Worm (Caenorhabditis elegans) whole organism, young adult: Measurements from ENCODE around the gene srx-62.

Experiments
- B0336.3 ChIP-seq: fragments of 200-800 bp; sonication (Bioruptor generic); IDR thresholded peaks from 2 replicates; pipeline ENCODE4 v1.3.6; 2022; ENCODE audit warnings: missing genetic modification characterization, missing compliant biosample characterization
- C06A6.2 ChIP-seq: fragments of 200-800 bp; sonication (Bioruptor generic); conservative IDR thresholded peaks from 2 replicates; pipeline ENCODE4 v1.3.6; 2022; ENCODE audit warnings: missing genetic modification characterization, missing compliant biosample characterization
- C17E4.6 ChIP-seq: fragments of 200-800 bp; sonication (Bioruptor generic); IDR thresholded peaks from 2 replicates; pipeline ENCODE4 v1.3.6; 2022; ENCODE audit warnings: missing genetic modification reagents, missing genetic modification characterization, missing compliant biosample characterization
- F10E7.11 ChIP-seq: sonication (generic microtip); optimal IDR thresholded peaks from 2 replicates; lab custom pipeline; 2017; ENCODE audit warnings: mild to moderate bottlenecking, missing genetic modification characterization, moderate library complexity, missing compliant biosample characterization
- F57C9.4 ChIP-seq: sonication (generic microtip); optimal IDR thresholded peaks from 2 replicates; lab custom pipeline; 2017; ENCODE audit warnings: mild to moderate bottlenecking, missing genetic modification characterization, missing compliant biosample characterization
- Y56A3A.18 ChIP-seq: fragments of 200-800 bp; sonication (Bioruptor generic); IDR thresholded peaks from 2 replicates; pipeline ENCODE4 v1.3.6; 2022; ENCODE audit warnings: missing genetic modification reagents, missing genetic modification characterization, missing compliant biosample characterization
- Y79H2A.3 ChIP-seq: fragments of 200-800 bp; sonication (Bioruptor generic); conservative IDR thresholded peaks from 2 replicates; pipeline ENCODE4 v1.3.6; 2022; ENCODE audit warnings: missing genetic modification reagents, missing genetic modification characterization, missing compliant biosample characterization
- akir-1 ChIP-seq: fragments of 200-800 bp; sonication (Bioruptor generic); optimal IDR thresholded peaks from 2 replicates; lab custom pipeline; 2018; ENCODE audit warnings: mild to moderate bottlenecking, missing genetic modification characterization, moderate library complexity, missing compliant biosample characterization
- aptf-2 ChIP-seq: fragments of 200-800 bp; sonication (Bioruptor generic); conservative IDR thresholded peaks from 2 replicates; pipeline ENCODE4 v1.3.6; 2022; ENCODE audit warnings: missing genetic modification reagents, missing genetic modification characterization, missing compliant biosample characterization
- aptf-3 ChIP-seq: fragments of 200-800 bp; sonication (Bioruptor generic); IDR thresholded peaks from 2 replicates; pipeline ENCODE4 v1.3.6; 2022; ENCODE audit warnings: missing genetic modification characterization, missing compliant biosample characterization
- cebp-1 ChIP-seq, 2 experiments: fragments of 200-800 bp in 1 of 2; sonication (Bioruptor generic) in 1 of 2; sonication (generic microtip) in 1 of 2; IDR thresholded peaks in 1 of 2; optimal IDR thresholded peaks in 1 of 2; 2 replicates each; pipeline versions ENCODE4 v1.3.6 to Lab custom; 2017 to 2022; ENCODE audit warnings: missing compliant biosample characterization in 2 of 2, missing genetic modification characterization in 2 of 2, mild to moderate bottlenecking in 1 of 2, missing genetic modification reagents in 1 of 2, moderate library complexity in 1 of 2
- ceh-58 ChIP-seq: fragments of 200-800 bp; sonication (Bioruptor generic); IDR thresholded peaks from 2 replicates; pipeline ENCODE4 v1.3.6; 2022; ENCODE audit warnings: missing genetic modification characterization, missing compliant biosample characterization
- ceh-91 ChIP-seq: fragments of 200-800 bp; sonication (Bioruptor generic); IDR thresholded peaks from 2 replicates; pipeline ENCODE4 v1.3.6; 2022; ENCODE audit warnings: missing genetic modification reagents, missing genetic modification characterization, missing compliant biosample characterization
- dpl-1 ChIP-seq: fragments of 150-350 bp; optimal IDR thresholded peaks from 2 replicates; lab custom pipeline; 2014; ENCODE audit warnings: missing biosample characterization, missing genetic modification reagents, missing genetic modification characterization
- efl-1 ChIP-seq: fragments of 150-350 bp; optimal IDR thresholded peaks from 2 replicates; lab custom pipeline; 2014; ENCODE audit warnings: missing biosample characterization, missing genetic modification reagents, missing genetic modification characterization
- egl-18 ChIP-seq: fragments of 200-800 bp; sonication (Bioruptor generic); IDR thresholded peaks from 2 replicates; pipeline ENCODE4 v1.3.6; 2022; ENCODE audit warnings: missing genetic modification reagents, missing genetic modification characterization, missing compliant biosample characterization
- egl-44 ChIP-seq: fragments of 200-800 bp; sonication (Bioruptor generic); IDR thresholded peaks from 2 replicates; pipeline ENCODE4 v1.3.6; 2022; ENCODE audit warnings: missing genetic modification reagents, missing genetic modification characterization, missing compliant biosample characterization
- egrh-3 ChIP-seq: fragments of 200-800 bp; sonication (Bioruptor generic); IDR thresholded peaks from 2 replicates; pipeline ENCODE4 v1.3.6; 2022; ENCODE audit warnings: missing genetic modification reagents, missing genetic modification characterization, missing compliant biosample characterization
- ekl-4 ChIP-seq: fragments of 200-800 bp; sonication (Bioruptor generic); IDR thresholded peaks from 2 replicates; pipeline ENCODE4 v1.3.6; 2022; ENCODE audit warnings: missing genetic modification reagents, missing genetic modification characterization, missing compliant biosample characterization
- ets-4 ChIP-seq: fragments of 200-800 bp; sonication (Bioruptor generic); optimal IDR thresholded peaks from 2 replicates; lab custom pipeline; 2018; ENCODE audit warnings: mild to moderate bottlenecking, missing genetic modification characterization, missing compliant biosample characterization
- him-1 ChIP-seq: sonication (generic microtip); optimal IDR thresholded peaks from 2 replicates; lab custom pipeline; 2016; ENCODE audit warnings: missing genotype, missing genetic modification reagents, missing genetic modification characterization, missing compliant biosample characterization
- hmg-1.2 ChIP-seq: fragments of 200-800 bp; sonication (Bioruptor generic); IDR thresholded peaks from 2 replicates; pipeline ENCODE4 v1.3.6; 2022; ENCODE audit warnings: missing genetic modification reagents, missing genetic modification characterization, missing compliant biosample characterization
- hmg-20 ChIP-seq: fragments of 200-800 bp; sonication (Bioruptor generic); IDR thresholded peaks from 2 replicates; pipeline ENCODE4 v1.3.6; 2022; ENCODE audit warnings: missing genetic modification reagents, missing genetic modification characterization, missing compliant biosample characterization
- lin-35 ChIP-seq, 3 experiments: fragments of 150-350 bp in 2 of 3; sonication (generic microtip) in 1 of 3; optimal IDR thresholded peaks; 2 replicates each; lab custom pipeline; 2014 to 2018; ENCODE audit warnings: missing biosample characterization in 3 of 3, missing genetic modification characterization in 3 of 3, missing genetic modification reagents in 3 of 3
- lin-54 ChIP-seq: fragments of 200-800 bp; sonication (Bioruptor generic); optimal IDR thresholded peaks from 2 replicates; lab custom pipeline; 2018; ENCODE audit warnings: mild to moderate bottlenecking, missing genetic modification characterization, missing compliant biosample characterization
- lsl-1 ChIP-seq: fragments of 200-800 bp; sonication (Bioruptor generic); optimal IDR thresholded peaks from 2 replicates; lab custom pipeline; 2018; ENCODE audit warnings: mild to moderate bottlenecking, missing genetic modification characterization, moderate library complexity, missing compliant biosample characterization
- madf-10 ChIP-seq: sonication (generic microtip); optimal IDR thresholded peaks from 2 replicates; lab custom pipeline; 2016; ENCODE audit warnings: mild to moderate bottlenecking, missing genetic modification characterization, missing compliant biosample characterization
- madf-6 ChIP-seq: fragments of 200-800 bp; sonication (Bioruptor generic); IDR thresholded peaks from 2 replicates; pipeline ENCODE4 v1.3.6; 2022; ENCODE audit warnings: missing genetic modification reagents, missing genetic modification characterization, missing compliant biosample characterization
- madf-8 ChIP-seq: fragments of 200-800 bp; sonication (Bioruptor generic); conservative IDR thresholded peaks from 2 replicates; pipeline ENCODE4 v1.3.6; 2022; ENCODE audit warnings: missing genetic modification reagents, missing genetic modification characterization, missing compliant biosample characterization
- mel-28 ChIP-seq: sonication (generic microtip); optimal IDR thresholded peaks from 2 replicates; lab custom pipeline; 2016; ENCODE audit warnings: borderline replicate concordance, mild to moderate bottlenecking, missing genetic modification characterization, missing compliant biosample characterization
- nfya-1 ChIP-seq: sonication (generic microtip); optimal IDR thresholded peaks from 2 replicates; lab custom pipeline; 2017; ENCODE audit warnings: antibody characterized with exemption, missing compliant biosample characterization, missing genetic modification characterization, borderline replicate concordance; ENCODE audit not compliant: insufficient read depth
- nfyb-1 ChIP-seq: fragments of 200-800 bp; sonication (Bioruptor generic); IDR thresholded peaks from 2 replicates; pipeline ENCODE4 v1.3.6; 2022; ENCODE audit warnings: missing genetic modification reagents, missing genetic modification characterization, missing compliant biosample characterization
- nhr-179 ChIP-seq: sonication (generic microtip); optimal IDR thresholded peaks from 2 replicates; lab custom pipeline; 2016; ENCODE audit warnings: mild to moderate bottlenecking, missing genetic modification characterization, missing compliant biosample characterization
- nhr-27 ChIP-seq: fragments of 200-800 bp; sonication (Bioruptor generic); optimal IDR thresholded peaks from 2 replicates; lab custom pipeline; 2018; ENCODE audit warnings: mild to moderate bottlenecking, missing genetic modification characterization, moderate library complexity, missing compliant biosample characterization
- nhr-80 ChIP-seq: sonication (generic microtip); optimal IDR thresholded peaks from 2 replicates; lab custom pipeline; 2016; ENCODE audit warnings: missing genetic modification characterization, missing compliant biosample characterization
- nhr-90 ChIP-seq: sonication (generic microtip); optimal IDR thresholded peaks from 2 replicates; lab custom pipeline; 2016; ENCODE audit warnings: missing genotype, mild to moderate bottlenecking, missing genetic modification characterization, missing compliant biosample characterization
- rec-8 ChIP-seq, 2 experiments: sonication (generic microtip); optimal IDR thresholded peaks; 2 replicates each; lab custom pipeline; 2016; ENCODE audit warnings: mild to moderate bottlenecking in 2 of 2, missing genetic modification characterization in 2 of 2, missing genetic modification reagents in 2 of 2, missing genotype in 2 of 2, missing biosample characterization in 1 of 2, missing compliant biosample characterization in 1 of 2, moderate library complexity in 1 of 2
- sdz-38 ChIP-seq: sonication (generic microtip); optimal IDR thresholded peaks from 2 replicates; lab custom pipeline; 2016; ENCODE audit warnings: missing genotype, missing genetic modification characterization, missing compliant biosample characterization
- snpc-1.1 ChIP-seq: sonication (generic microtip); optimal IDR thresholded peaks from 2 replicates; lab custom pipeline; 2017; ENCODE audit warnings: missing genetic modification characterization, mild to moderate bottlenecking, missing compliant biosample characterization, antibody characterized with exemption, moderate library complexity, missing genotype, missing genetic modification reagents; ENCODE audit not compliant: insufficient read depth
- somi-1 ChIP-seq: fragments of 200-800 bp; sonication (Bioruptor generic); optimal IDR thresholded peaks from 2 replicates; lab custom pipeline; 2018; ENCODE audit warnings: mild to moderate bottlenecking, missing genetic modification characterization, missing compliant biosample characterization
- tbx-9 ChIP-seq: sonication (generic microtip); optimal IDR thresholded peaks from 2 replicates; lab custom pipeline; 2016; ENCODE audit warnings: borderline replicate concordance, missing genetic modification characterization, inconsistent platforms, missing compliant biosample characterization
- ztf-18 ChIP-seq: sonication (generic microtip); optimal IDR thresholded peaks from 2 replicates; lab custom pipeline; 2016; ENCODE audit warnings: missing genotype, mild to moderate bottlenecking, missing genetic modification characterization, missing compliant biosample characterization
- ztf-6 ChIP-seq: fragments of 200-800 bp; sonication (Bioruptor generic); IDR thresholded peaks from 2 replicates; pipeline ENCODE4 v1.3.6; 2022; ENCODE audit warnings: missing genetic modification reagents, missing genetic modification characterization, missing compliant biosample characterization

The srx-62 gene

DNA sequence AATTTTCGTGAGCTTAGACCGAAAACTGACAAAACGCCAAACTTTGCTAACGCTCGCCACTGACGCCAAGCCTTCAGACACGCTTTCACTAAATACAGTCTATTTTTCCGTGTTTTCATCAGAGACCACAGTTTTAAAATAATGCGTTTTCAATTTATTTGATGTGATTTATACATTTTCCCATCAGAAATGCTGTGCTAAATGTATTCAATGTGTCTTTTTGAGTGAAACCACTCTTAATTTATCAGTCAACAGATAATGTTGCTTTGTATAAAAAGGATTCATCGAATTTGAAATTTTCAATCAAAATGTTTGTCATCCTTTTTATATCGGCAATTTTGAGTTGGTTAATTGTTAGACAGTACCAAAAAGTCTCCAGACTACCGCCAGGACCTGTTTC is 35.6 kb upstream of the srx-62 start, which contains the start of gene cyp-35A4 (continued):
- no peak for TF ChIP-seq dpl-1
- TF ChIP-seq cebp-1 (GFP tag; IDR thresholded peaks at IDR 0.05; lab: Robert Waterston, UW), result no peak
- TF ChIP-seq cebp-1 (tag; optimal IDR thresholded peaks at IDR 0.05; lab: Kevin White, UChicago), result no peak
- no peak for TF ChIP-seq sdz-38 (tag; lab: Kevin White, UChicago)
- TF ChIP-seq nfya-1, result no peak
- no peak for TF ChIP-seq lin-54 (GFP tag; lab: Kevin White, UChicago)

DNA sequence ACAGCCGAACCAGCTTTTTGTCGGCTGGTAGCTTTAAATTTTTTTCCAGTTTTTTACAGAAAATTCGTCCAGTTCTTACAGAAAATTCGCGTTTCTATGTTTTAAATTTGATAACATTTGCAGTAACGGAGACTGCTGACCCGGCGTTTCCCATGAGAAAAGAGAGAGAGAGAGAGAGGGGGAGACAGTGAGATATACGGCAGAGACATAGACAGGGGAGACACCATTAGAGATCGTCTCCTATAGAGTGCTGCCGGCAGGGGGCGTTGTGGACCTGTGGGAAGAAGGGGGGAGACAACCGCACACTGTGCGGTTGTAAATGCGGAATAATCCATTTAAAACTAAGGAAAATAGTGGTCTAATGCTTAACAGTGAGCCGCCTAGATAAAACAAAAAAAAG is 33.9 kb upstream of the srx-62 start:
- TF ChIP-seq tbx-9 (no peak), lsl-1 (GFP tag; lab: Kevin White, UChicago) (no peak), madf-10 (tag; lab: Kevin White, UChicago) (no peak), ztf-6 (GFP tag; lab: Robert Waterston, UW) (no peak), hmg-1.2 (GFP tag; lab: Robert Waterston, UW) (peak; percentile 74; the same call in 1 of the 2 replicates), ceh-91 (GFP tag; lab: Robert Waterston, UW) (no peak), C06A6.2 (GFP tag; lab: Robert Waterston, UW) (no peak), egl-44 (GFP tag; lab: Robert Waterston, UW) (no peak), efl-1 (GFP tag; lab: Kevin White, UChicago) (no peak), akir-1 (no peak), ets-4 (GFP tag; lab: Kevin White, UChicago) (no peak), egl-18 (GFP tag; lab: Robert Waterston, UW) (no peak), Y56A3A.18 (0 out of 2 replicates have a peak, but pooled peaks have one; percentile 11), C17E4.6 (no peak), madf-8 (no peak), B0336.3 (GFP tag; lab: Robert Waterston, UW) (0 out of 2 replicates have a peak, but pooled peaks have one; percentile 16), somi-1 (GFP tag; lab: Kevin White, UChicago) (no peak), ceh-58 (GFP tag; lab: Robert Waterston, UW) (no peak), Y79H2A.3 (GFP tag; lab: Robert Waterston, UW) (no peak), nhr-80 (peak; percentile 20), nfya-1 (no peak), aptf-3 (GFP tag; lab: Robert Waterston, UW) (peak; percentile 50; the same call in 1 of the 2 replicates), egrh-3 (0 out of 2 replicates have a peak, but pooled peaks have one; percentile 18), snpc-1.1 (tag; lab: Kevin White, UChicago) (no peak), him-1 (tag; lab: Kevin White, UChicago) (no peak), mel-28 (tag; lab: Kevin White, UChicago) (no peak), nhr-90 (tag; lab: Kevin White, UChicago) (no peak), nfyb-1 (no peak), cebp-1 (GFP tag; IDR thresholded peaks at IDR 0.05; lab: Robert Waterston, UW) (no peak), cebp-1 (tag; optimal IDR thresholded peaks at IDR 0.05; lab: Kevin White, UChicago) (peak; percentile 16), F10E7.11 (tag; lab: Kevin White, UChicago) (no peak), rec-8 (tag; optimal IDR thresholded peaks at IDR 0.05; lab: Kevin White, UChicago) (no peak), nhr-179 (tag; lab: Kevin White, UChicago) (no peak), hmg-20 (GFP tag; lab: Robert Waterston, UW) (no peak), aptf-2 (GFP tag; lab: Robert Waterston, UW) (peak; percentile 95), F57C9.4 (tag; lab: Kevin White, UChicago) (no peak), nhr-27 (tag; lab: Kevin White, UChicago) (no peak), ekl-4 (GFP tag; lab: Robert Waterston, UW) (no peak), ztf-18 (tag; lab: Kevin White, UChicago) (no peak), lin-35 (GFP tag; optimal IDR thresholded peaks at IDR 0.05; lab: Kevin White, UChicago) (no peak), madf-6 (GFP tag; lab: Robert Waterston, UW) (0 out of 2 replicates have a peak, but pooled peaks have one; percentile 14)
